Worm (Caenorhabditis elegans) whole organism, late embryonic: ENCODE data around the gene M163.1.

Source experiments
- F13H6.1 ChIP-seq: sonication (generic microtip); optimal IDR thresholded peaks from 2 replicates; lab custom pipeline; 2016; ENCODE audit warnings: missing genetic modification characterization, missing compliant biosample characterization
- ama-1 ChIP-seq: fragments of 150-350 bp; optimal IDR thresholded peaks from 2 replicates; lab custom pipeline; 2014
- ceh-24 ChIP-seq: sonication (generic microtip); optimal IDR thresholded peaks from 2 replicates; lab custom pipeline; 2016; ENCODE audit warnings: mild to moderate bottlenecking, missing genetic modification characterization, missing compliant biosample characterization
- dve-1 ChIP-seq: sonication (generic microtip); optimal IDR thresholded peaks from 2 replicates; lab custom pipeline; 2017; ENCODE audit warnings: antibody characterized with exemption, mild to moderate bottlenecking, missing genetic modification characterization, missing compliant biosample characterization
- eyg-1 ChIP-seq: sonication (generic microtip); optimal IDR thresholded peaks from 2 replicates; lab custom pipeline; 2016; ENCODE audit warnings: missing genotype, missing genetic modification characterization, missing compliant biosample characterization
- fkh-10 ChIP-seq: fragments of 150-350 bp; optimal IDR thresholded peaks from 2 replicates; lab custom pipeline; 2014; ENCODE audit warnings: missing biosample characterization, missing genetic modification reagents, missing genetic modification characterization
- hlh-13 ChIP-seq: fragments of 200-800 bp; sonication (Bioruptor generic); optimal IDR thresholded peaks from 2 replicates; lab custom pipeline; 2018; ENCODE audit warnings: mild to moderate bottlenecking, missing genetic modification characterization, missing compliant biosample characterization
- hlh-15 ChIP-seq: sonication (generic microtip); optimal IDR thresholded peaks from 2 replicates; lab custom pipeline; 2016; ENCODE audit warnings: missing genetic modification characterization, missing compliant biosample characterization
- pha-4 ChIP-seq: fragments of 150-350 bp; optimal IDR thresholded peaks from 2 replicates; lab custom pipeline; 2018; ENCODE audit warnings: missing biosample characterization, missing genetic modification reagents, missing genetic modification characterization
- pqm-1 ChIP-seq: sonication (generic microtip); optimal IDR thresholded peaks from 2 replicates; lab custom pipeline; 2016; ENCODE audit warnings: missing genetic modification characterization, missing compliant biosample characterization
- tbx-2 ChIP-seq: sonication (generic microtip); optimal IDR thresholded peaks from 2 replicates; lab custom pipeline; 2016; ENCODE audit warnings: missing genetic modification characterization, missing compliant biosample characterization

DNA sequence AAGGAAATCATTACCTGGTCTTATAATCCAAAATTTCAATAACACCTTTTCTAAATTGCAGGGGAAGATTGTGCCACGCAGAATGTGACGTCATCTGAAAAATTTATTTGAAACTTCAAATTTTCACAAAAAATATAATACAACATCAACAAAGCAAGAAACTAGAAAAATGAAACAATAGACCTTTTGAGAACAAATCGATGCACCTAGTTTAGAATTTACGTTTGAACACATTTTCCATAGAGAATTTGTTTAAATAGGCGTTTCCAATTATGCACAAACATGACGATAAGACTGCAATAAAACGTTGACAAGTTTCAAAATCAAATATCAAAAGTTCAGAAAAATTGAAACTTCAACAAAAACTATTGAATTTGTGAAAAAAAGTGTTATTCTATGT is 9.2 kb upstream of the M163.1 start, which contains the start of gene fbxa-141:
- TF ChIP-seq ama-1: no peak
- TF ChIP-seq hlh-13 (GFP tag; lab: Kevin White, UChicago): no peak
- TF ChIP-seq F13H6.1 (tag; lab: Kevin White, UChicago): no peak
- no peak for TF ChIP-seq pha-4 (tag; lab: Kevin White, UChicago)
- TF ChIP-seq hlh-15 (tag; lab: Kevin White, UChicago): no peak
- no peak for TF ChIP-seq eyg-1
- no peak for TF ChIP-seq dve-1 (tag; lab: Kevin White, UChicago)
- TF ChIP-seq fkh-10 (GFP tag; lab: Kevin White, UChicago): no peak
- TF ChIP-seq ceh-24 (tag; lab: Kevin White, UChicago): no peak
- no peak for TF ChIP-seq tbx-2 (tag; lab: Kevin White, UChicago)
- no peak for TF ChIP-seq pqm-1 (tag; lab: Kevin White, UChicago)
